Worm (Caenorhabditis elegans) whole organism, midembryonic: Measurements from ENCODE around the gene gbf-1.

Experiments used
- T22C8.4 ChIP-seq: fragments of 200-800 bp; sonication (Bioruptor generic); IDR thresholded peaks from 2 replicates; pipeline ENCODE4 v1.3.6; 2022; ENCODE audit warnings: missing genetic modification characterization, missing compliant biosample characterization
- cog-1 ChIP-seq: sonication (generic microtip); optimal IDR thresholded peaks from 2 replicates; lab custom pipeline; 2016; ENCODE audit warnings: missing genetic modification characterization, missing compliant biosample characterization
- flt-1 ChIP-seq: fragments of 200-800 bp; sonication (Bioruptor generic); IDR thresholded peaks from 2 replicates; pipeline ENCODE4 v1.3.6; 2022; ENCODE audit warnings: missing genetic modification characterization, missing compliant biosample characterization
- klf-2 ChIP-seq: fragments of 200-800 bp; sonication (Bioruptor generic); conservative IDR thresholded peaks from 2 replicates; pipeline ENCODE4 v1.3.6; 2022; ENCODE audit warnings: missing genetic modification reagents, missing genetic modification characterization, missing compliant biosample characterization
- med-1 ChIP-seq: sonication (generic microtip); optimal IDR thresholded peaks from 2 replicates; lab custom pipeline; 2017; ENCODE audit warnings: missing genetic modification characterization, mild to moderate bottlenecking, missing compliant biosample characterization, antibody characterized with exemption, missing genetic modification reagents; ENCODE audit not compliant: insufficient read depth
- ref-1 ChIP-seq: fragments of 200-800 bp; sonication (Bioruptor generic); conservative IDR thresholded peaks from 2 replicates; pipeline ENCODE4 v1.3.6; 2022; ENCODE audit warnings: missing genetic modification reagents, missing genetic modification characterization, missing compliant biosample characterization
- tab-1 ChIP-seq: fragments of 200-800 bp; sonication (Bioruptor generic); IDR thresholded peaks from 2 replicates; pipeline ENCODE4 v1.3.6; 2022; ENCODE audit warnings: missing genetic modification characterization, missing compliant biosample characterization
- ztf-23 ChIP-seq: fragments of 200-800 bp; sonication (Bioruptor generic); IDR thresholded peaks from 2 replicates; pipeline ENCODE4 v1.3.6; 2022; ENCODE audit warnings: missing genetic modification reagents, missing genetic modification characterization, missing compliant biosample characterization
- ztf-29 ChIP-seq: fragments of 200-800 bp; sonication (Bioruptor generic); IDR thresholded peaks from 2 replicates; pipeline ENCODE4 v1.3.6; 2022; ENCODE audit warnings: missing genetic modification reagents, missing genetic modification characterization, missing compliant biosample characterization

gbf-1 gene

ce11 chrIII:11774508-11775000, 1.1 kb upstream of the gbf-1 start, which contains the start of gene immp-1:
immp-1 (plus strand) TSS chrIII:11774950.
- no peak for TF ChIP-seq ref-1 (GFP tag; lab: Robert Waterston, UW)
- no peak for TF ChIP-seq tab-1 (GFP tag; lab: Robert Waterston, UW)
- no peak; the same call in 1 of the 2 replicates for TF ChIP-seq flt-1 (GFP tag; lab: Robert Waterston, UW)
- TF ChIP-seq ztf-23 (GFP tag; lab: Robert Waterston, UW) = no peak
- TF ChIP-seq cog-1 (tag; lab: Kevin White, UChicago) = no peak
- no peak for TF ChIP-seq ztf-29 (GFP tag; lab: Robert Waterston, UW)
- no peak for TF ChIP-seq klf-2 (GFP tag; lab: Robert Waterston, UW)
- TF ChIP-seq T22C8.4 (GFP tag; lab: Robert Waterston, UW) = no peak

ce11 chrIII:11760634-11761033, 12.8 kb downstream of the gbf-1 start:
- TF ChIP-seq T22C8.4 (GFP tag; lab: Robert Waterston, UW) (no peak), ref-1 (GFP tag; lab: Robert Waterston, UW) (no peak), klf-2 (GFP tag; lab: Robert Waterston, UW) (no peak), cog-1 (tag; lab: Kevin White, UChicago) (no peak), med-1 (GFP tag; lab: Kevin White, UChicago) (no peak), flt-1 (GFP tag; lab: Robert Waterston, UW) (no peak), ztf-23 (GFP tag; lab: Robert Waterston, UW) (no peak), tab-1 (GFP tag; lab: Robert Waterston, UW) (no peak), ztf-29 (GFP tag; lab: Robert Waterston, UW) (no peak)

- TF ChIP-seq T22C8.4 (GFP tag; lab: Robert Waterston, UW) (no peak), klf-2 (GFP tag; lab: Robert Waterston, UW) (no peak), tab-1 (GFP tag; lab: Robert Waterston, UW) (no peak), cog-1 (tag; lab: Kevin White, UChicago) (no peak), ztf-29 (GFP tag; lab: Robert Waterston, UW) (no peak), ref-1 (GFP tag; lab: Robert Waterston, UW) (no peak), ztf-23 (GFP tag; lab: Robert Waterston, UW) (no peak), med-1 (GFP tag; lab: Kevin White, UChicago) (no peak), flt-1 (GFP tag; lab: Robert Waterston, UW) (no peak)
These were observed 15.6 kb downstream of the gbf-1 start for ce11 chrIII:11757892-11758291.

ce11 chrIII:11750817-11751216, 22.7 kb downstream of the gbf-1 start:
- TF ChIP-seq ref-1 (GFP tag; lab: Robert Waterston, UW) (no peak), flt-1 (GFP tag; lab: Robert Waterston, UW) (no peak), cog-1 (tag; lab: Kevin White, UChicago) (no peak), T22C8.4 (GFP tag; lab: Robert Waterston, UW) (no peak), ztf-23 (GFP tag; lab: Robert Waterston, UW) (no peak), tab-1 (GFP tag; lab: Robert Waterston, UW) (no peak), klf-2 (GFP tag; lab: Robert Waterston, UW) (no peak), med-1 (GFP tag; lab: Kevin White, UChicago) (no peak), ztf-29 (GFP tag; lab: Robert Waterston, UW) (no peak)

- TF ChIP-seq flt-1 (GFP tag; lab: Robert Waterston, UW) (no peak), klf-2 (GFP tag; lab: Robert Waterston, UW) (no peak), tab-1 (GFP tag; lab: Robert Waterston, UW) (no peak), cog-1 (tag; lab: Kevin White, UChicago) (no peak), ref-1 (GFP tag; lab: Robert Waterston, UW) (no peak), T22C8.4 (GFP tag; lab: Robert Waterston, UW) (no peak), med-1 (GFP tag; lab: Kevin White, UChicago) (no peak), ztf-23 (GFP tag; lab: Robert Waterston, UW) (no peak), ztf-29 (GFP tag; lab: Robert Waterston, UW) (no peak)
These were observed 23.2 kb downstream of the gbf-1 start for ce11 chrIII:11750232-11750631.

ce11 chrIII:11746718-11747117, 26.8 kb downstream of the gbf-1 start, which contains the start of gene mrt-2:
mrt-2 (plus strand) TSS chrIII:11746766.
- TF ChIP-seq ztf-23 (GFP tag; lab: Robert Waterston, UW) (0 out of 2 replicates have a peak, but pooled peaks have one; percentile 56), T22C8.4 (GFP tag; lab: Robert Waterston, UW) (peak; percentile 10; the same call in 1 of the 2 replicates), ztf-29 (GFP tag; lab: Robert Waterston, UW) (no peak), cog-1 (tag; lab: Kevin White, UChicago) (peak; percentile 28), ref-1 (GFP tag; lab: Robert Waterston, UW) (no peak), med-1 (GFP tag; lab: Kevin White, UChicago) (no peak), tab-1 (GFP tag; lab: Robert Waterston, UW) (no peak), klf-2 (GFP tag; lab: Robert Waterston, UW) (0 out of 2 replicates have a peak, but pooled peaks have one; percentile 33), flt-1 (GFP tag; lab: Robert Waterston, UW) (peak; percentile 78)

- no peak for TF ChIP-seq ztf-29 (GFP tag; lab: Robert Waterston, UW)
These were observed 31.3 kb downstream of the gbf-1 start for ce11 chrIII:11742191-11742590.

ce11 chrIII:11740868-11741267, 32.6 kb downstream of the gbf-1 start:
- no peak for TF ChIP-seq cog-1 (tag; lab: Kevin White, UChicago)
- no peak for TF ChIP-seq ztf-23 (GFP tag; lab: Robert Waterston, UW)
- no peak for TF ChIP-seq ztf-29 (GFP tag; lab: Robert Waterston, UW)
- TF ChIP-seq T22C8.4 (GFP tag; lab: Robert Waterston, UW) = no peak
- TF ChIP-seq klf-2 (GFP tag; lab: Robert Waterston, UW) = no peak
- no peak for TF ChIP-seq ref-1 (GFP tag; lab: Robert Waterston, UW)
- TF ChIP-seq flt-1 (GFP tag; lab: Robert Waterston, UW) = no peak
- no peak for TF ChIP-seq tab-1 (GFP tag; lab: Robert Waterston, UW)
- TF ChIP-seq med-1 (GFP tag; lab: Kevin White, UChicago) = no peak

ce11 chrIII:11738482-11738881, 35.0 kb downstream of the gbf-1 start:
- TF ChIP-seq cog-1 (tag; lab: Kevin White, UChicago) (no peak), T22C8.4 (GFP tag; lab: Robert Waterston, UW) (no peak), tab-1 (GFP tag; lab: Robert Waterston, UW) (no peak), klf-2 (GFP tag; lab: Robert Waterston, UW) (no peak), flt-1 (GFP tag; lab: Robert Waterston, UW) (no peak), med-1 (GFP tag; lab: Kevin White, UChicago) (no peak)
